Fruit fly (Drosophila melanogaster) whole organism, embryonic: ENCODE measurements around the gene CG12581.

Source experiments
- Antp ChIP-seq: fragments of 200-800 bp; sonication (Bioruptor generic); optimal IDR thresholded peaks from 3 replicates; lab custom pipeline; 2016; ENCODE audit warnings: missing biosample characterization, missing genetic modification characterization
- Asciz ChIP-seq: fragments of 200-800 bp; sonication (Bioruptor generic); optimal IDR thresholded peaks from 2 replicates; lab custom pipeline; 2017; ENCODE audit warnings: missing biosample characterization, mild to moderate bottlenecking, missing genetic modification characterization, missing genetic modification reagents
- B-H1 ChIP-seq: fragments of 200-800 bp; sonication (Bioruptor generic); IDR thresholded peaks from 3 replicates; pipeline ENCODE4 v1.3.6; 2022; ENCODE audit warnings: missing biosample characterization, missing genetic modification characterization
- BtbVII ChIP-seq: fragments of 200-800 bp; sonication (Bioruptor generic); optimal IDR thresholded peaks from 3 replicates; lab custom pipeline; 2017; ENCODE audit warnings: missing biosample characterization, mild to moderate bottlenecking, missing genetic modification characterization
- CG12155 ChIP-seq: fragments of 200-800 bp; sonication (Bioruptor generic); optimal IDR thresholded peaks from 3 replicates; lab custom pipeline; 2016; ENCODE audit warnings: missing biosample characterization, missing genetic modification characterization
- CG13775 ChIP-seq: fragments of 200-800 bp; sonication (Bioruptor generic); optimal IDR thresholded peaks from 3 replicates; lab custom pipeline; 2017; ENCODE audit warnings: missing biosample characterization, mild to moderate bottlenecking, missing genetic modification characterization
- CG15073 ChIP-seq: fragments of 200-800 bp; sonication (Bioruptor generic); optimal IDR thresholded peaks from 2 replicates; lab custom pipeline; 2016; ENCODE audit warnings: missing biosample characterization, missing genetic modification characterization
- CG16813 ChIP-seq: fragments of 200-800 bp; sonication (Bioruptor generic); IDR thresholded peaks from 3 replicates; pipeline ENCODE4 v1.3.6; 2022; ENCODE audit warnings: missing biosample characterization, missing genetic modification characterization; ENCODE audit not compliant: partially characterized antibody
- CG17328 ChIP-seq: fragments of 200-800 bp; sonication (Bioruptor generic); IDR thresholded peaks from 2 replicates; pipeline ENCODE4 v1.3.6; 2022; ENCODE audit warnings: missing biosample characterization, missing genetic modification characterization
- CG1792 ChIP-seq: fragments of 200-800 bp; sonication (Bioruptor generic); optimal IDR thresholded peaks from 2 replicates; lab custom pipeline; 2016; ENCODE audit warnings: missing biosample characterization, missing genetic modification characterization
- CG18262 ChIP-seq: fragments of 200-800 bp; optimal IDR thresholded peaks from 3 replicates; lab custom pipeline; 2019; ENCODE audit warnings: missing biosample characterization, mild to moderate bottlenecking, missing genetic modification characterization, moderate library complexity
- CG18599 ChIP-seq: fragments of 200-800 bp; sonication (Bioruptor generic); optimal IDR thresholded peaks from 3 replicates; lab custom pipeline; 2017; ENCODE audit warnings: missing biosample characterization, missing genetic modification characterization, mild to moderate bottlenecking, moderate library complexity, missing genetic modification reagents
- CG18619 ChIP-seq: fragments of 200-800 bp; sonication (Bioruptor generic); optimal IDR thresholded peaks from 3 replicates; lab custom pipeline; 2017; ENCODE audit warnings: missing biosample characterization, mild to moderate bottlenecking, missing genetic modification characterization
- CG4404 ChIP-seq: fragments of 200-800 bp; sonication (Bioruptor generic); IDR thresholded peaks from 2 replicates; pipeline ENCODE4 v1.3.6; 2022; ENCODE audit warnings: missing biosample characterization, missing genetic modification characterization
- CG6854 ChIP-seq: fragments of 200-800 bp; sonication (Bioruptor generic); optimal IDR thresholded peaks from 3 replicates; lab custom pipeline; 2017; ENCODE audit warnings: missing biosample characterization, mild to moderate bottlenecking, missing genetic modification characterization
- CG7839 ChIP-seq: fragments of 200-800 bp; sonication (Bioruptor generic); optimal IDR thresholded peaks from 3 replicates; lab custom pipeline; 2018; ENCODE audit warnings: missing biosample characterization, mild to moderate bottlenecking, missing genetic modification characterization, moderate library complexity
- CG9876 ChIP-seq: fragments of 200-800 bp; sonication (Bioruptor generic); optimal IDR thresholded peaks from 2 replicates; lab custom pipeline; 2016; ENCODE audit warnings: missing biosample characterization, missing genetic modification characterization
- Dad ChIP-seq: fragments of 200-800 bp; sonication (Bioruptor generic); optimal IDR thresholded peaks from 3 replicates; lab custom pipeline; 2016; ENCODE audit warnings: missing biosample characterization, missing genetic modification characterization
- Drgx ChIP-seq: fragments of 200-800 bp; sonication (Bioruptor generic); IDR thresholded peaks from 2 replicates; pipeline ENCODE4 v1.3.6; 2022; ENCODE audit warnings: missing biosample characterization, missing genetic modification characterization
- Fer1 ChIP-seq: fragments of 200-800 bp; sonication (Bioruptor generic); optimal IDR thresholded peaks from 2 replicates; lab custom pipeline; 2017; ENCODE audit warnings: missing biosample characterization, mild to moderate bottlenecking, missing genetic modification characterization
- Hey ChIP-seq: fragments of 200-800 bp; sonication (Bioruptor generic); optimal IDR thresholded peaks from 3 replicates; lab custom pipeline; 2018; ENCODE audit warnings: missing biosample characterization, mild to moderate bottlenecking, missing genetic modification characterization
- HmgZ ChIP-seq: fragments of 200-800 bp; sonication (Bioruptor generic); optimal IDR thresholded peaks from 2 replicates; lab custom pipeline; 2018; ENCODE audit warnings: missing biosample characterization, mild to moderate bottlenecking, missing genetic modification characterization
- Hr39 ChIP-seq: fragments of >200 bp; optimal IDR thresholded peaks from 2 replicates; lab custom pipeline; 2017
- Mes4 ChIP-seq: fragments of 200-800 bp; sonication (Bioruptor generic); optimal IDR thresholded peaks from 2 replicates; lab custom pipeline; 2016; ENCODE audit warnings: missing biosample characterization, missing genetic modification characterization
- Opbp ChIP-seq: fragments of 200-800 bp; sonication (Bioruptor generic); IDR thresholded peaks from 3 replicates; pipeline ENCODE4 v1.3.6; 2022; ENCODE audit warnings: missing biosample characterization, missing genetic modification characterization; ENCODE audit not compliant: partially characterized antibody
- Spps ChIP-seq: fragments of 200-800 bp; sonication (Bioruptor generic); optimal IDR thresholded peaks from 2 replicates; lab custom pipeline; 2018; ENCODE audit warnings: missing biosample characterization, mild to moderate bottlenecking, missing genetic modification characterization
- Stat92E ChIP-seq, 3 experiments: fragments of >200 bp in 2 of 3; fragments of 200-800 bp in 1 of 3; sonication (Bioruptor generic) in 1 of 3; optimal IDR thresholded peaks; 2 replicates each; lab custom pipeline; 2017 to 2019; ENCODE audit warnings: missing biosample characterization in 3 of 3, missing genetic modification characterization in 3 of 3, mild to moderate bottlenecking in 1 of 3, moderate library complexity in 1 of 3
- TFAM ChIP-seq: fragments of 200-800 bp; sonication (Bioruptor generic); optimal IDR thresholded peaks from 2 replicates; lab custom pipeline; 2017; ENCODE audit warnings: missing biosample characterization, missing genetic modification characterization, inconsistent platforms
- ac ChIP-seq: fragments of 200-800 bp; sonication (Bioruptor generic); optimal IDR thresholded peaks from 3 replicates; lab custom pipeline; 2017; ENCODE audit warnings: missing biosample characterization, mild to moderate bottlenecking, missing genetic modification characterization
- bowl ChIP-seq: fragments of 200-800 bp; sonication (Bioruptor generic); IDR thresholded peaks from 2 replicates; pipeline ENCODE4 v1.3.6; 2022; ENCODE audit warnings: missing biosample characterization, missing genetic modification characterization
- cas ChIP-seq: fragments of 200-800 bp; sonication (Bioruptor generic); IDR thresholded peaks from 2 replicates; pipeline ENCODE4 v1.3.6; 2022; ENCODE audit warnings: missing biosample characterization, missing genetic modification characterization
- ftz-f1 ChIP-seq: fragments of 200-800 bp; sonication (Bioruptor generic); optimal IDR thresholded peaks from 2 replicates; lab custom pipeline; 2016; ENCODE audit warnings: missing biosample characterization, missing genetic modification characterization
- gce ChIP-seq: fragments of 200-800 bp; sonication (Bioruptor generic); IDR thresholded peaks from 3 replicates; pipeline ENCODE4 v1.3.6; 2022; ENCODE audit warnings: missing biosample characterization, missing genetic modification characterization
- gcm ChIP-seq: fragments of 200-800 bp; sonication (Bioruptor generic); optimal IDR thresholded peaks from 2 replicates; lab custom pipeline; 2019; ENCODE audit warnings: missing biosample characterization, mild to moderate bottlenecking, missing genetic modification characterization, moderate library complexity
- gsb-n ChIP-seq: fragments of 200-800 bp; sonication (Bioruptor generic); optimal IDR thresholded peaks from 3 replicates; lab custom pipeline; 2018; ENCODE audit warnings: missing biosample characterization, mild to moderate bottlenecking, missing genetic modification characterization
- h ChIP-seq: fragments of >200 bp; optimal IDR thresholded peaks from 2 replicates; lab custom pipeline; 2017
- ham ChIP-seq: fragments of 200-800 bp; sonication (Bioruptor generic); IDR thresholded peaks from 2 replicates; pipeline ENCODE4 v1.3.6; 2022; ENCODE audit warnings: missing biosample characterization, missing genetic modification characterization
- hbn ChIP-seq: fragments of 200-800 bp; sonication (Bioruptor generic); IDR thresholded peaks from 2 replicates; pipeline ENCODE4 v1.3.6; 2022; ENCODE audit warnings: missing biosample characterization, missing genetic modification characterization; ENCODE audit not compliant: partially characterized antibody
- kni ChIP-seq: fragments of 200-800 bp; sonication (Bioruptor generic); optimal IDR thresholded peaks from 3 replicates; lab custom pipeline; 2017; ENCODE audit warnings: mild to moderate bottlenecking, missing biosample characterization, missing genetic modification reagents, missing genetic modification characterization
- mam ChIP-seq: fragments of 200-800 bp; sonication (Bioruptor generic); optimal IDR thresholded peaks from 3 replicates; lab custom pipeline; 2016; ENCODE audit warnings: missing biosample characterization, missing genetic modification characterization
- mirr ChIP-seq: fragments of 200-800 bp; sonication (Bioruptor generic); optimal IDR thresholded peaks from 3 replicates; lab custom pipeline; 2018; ENCODE audit warnings: missing biosample characterization, mild to moderate bottlenecking, missing genetic modification characterization
- onecut ChIP-seq: fragments of 200-800 bp; sonication (Bioruptor generic); IDR thresholded peaks from 2 replicates; pipeline ENCODE4 v1.3.6; 2022; ENCODE audit warnings: missing biosample characterization, missing genetic modification characterization
- pb ChIP-seq: fragments of 200-800 bp; sonication (Bioruptor generic); optimal IDR thresholded peaks from 3 replicates; lab custom pipeline; 2016; ENCODE audit warnings: missing biosample characterization, missing genetic modification characterization
- pros ChIP-seq: fragments of 200-800 bp; sonication (Bioruptor generic); optimal IDR thresholded peaks from 3 replicates; lab custom pipeline; 2019; ENCODE audit warnings: missing biosample characterization, mild to moderate bottlenecking, missing genetic modification characterization, moderate library complexity
- sens ChIP-seq: fragments of 200-800 bp; sonication (Bioruptor generic); peaks from one replicate; lab custom pipeline; 2016; ENCODE audit warnings: missing biosample characterization, missing genetic modification characterization
- slou ChIP-seq: fragments of 200-800 bp; sonication (Bioruptor generic); optimal IDR thresholded peaks from 3 replicates; lab custom pipeline; 2016; ENCODE audit warnings: missing biosample characterization, missing genetic modification characterization
- sqz ChIP-seq: fragments of 200-800 bp; sonication (Bioruptor generic); optimal IDR thresholded peaks from 3 replicates; lab custom pipeline; 2018; ENCODE audit warnings: missing biosample characterization, mild to moderate bottlenecking, missing genetic modification characterization
- trem ChIP-seq: fragments of 200-800 bp; optimal IDR thresholded peaks from 3 replicates; lab custom pipeline; 2019; ENCODE audit warnings: missing biosample characterization, mild to moderate bottlenecking, missing genetic modification characterization, moderate library complexity
- ttk ChIP-seq: fragments of 200-800 bp; sonication (Bioruptor generic); IDR thresholded peaks from 2 replicates; pipeline ENCODE4 v2.1.2; 2022; ENCODE audit warnings: missing biosample characterization, missing genetic modification characterization
- zen ChIP-seq: fragments of 200-800 bp; sonication (Bioruptor generic); optimal IDR thresholded peaks from 3 replicates; lab custom pipeline; 2018; ENCODE audit warnings: missing biosample characterization, mild to moderate bottlenecking, missing genetic modification characterization, moderate library complexity

Gene CG12581

dm6 chr3R:4215264-4215993, 41.0 kb downstream of the CG12581 start, which contains the start of gene CG14636 (continued):
- TF ChIP-seq CG1792 (peak; percentile 37), gsb-n (tag; lab: Kevin White, UChicago) (no peak), B-H1 (GFP tag; lab: Robert Waterston, UW) (peak; percentile 60), CG12155 (GFP tag; lab: Kevin White, UChicago) (peak; percentile 54), CG18619 (GFP tag; lab: Kevin White, UChicago) (peak; percentile 62), ftz-f1 (peak; percentile 38), bowl (GFP tag; lab: Robert Waterston, UW) (no peak), h (lab: Kevin White, UChicago) (no peak), mam (GFP tag; lab: Kevin White, UChicago) (peak; percentile 73), trem (tag; lab: Kevin White, UChicago) (no peak), gcm (GFP tag; lab: Kevin White, UChicago) (peak; percentile 12), Opbp (GFP tag; lab: Robert Waterston, UW) (no peak), Mes4 (GFP tag; lab: Kevin White, UChicago) (peak; percentile 39), CG15073 (GFP tag; lab: Kevin White, UChicago) (no peak), onecut (GFP tag; lab: Robert Waterston, UW) (peak; percentile 56), pros (GFP tag; lab: Kevin White, UChicago) (peak; percentile 12), pb (GFP tag; lab: Kevin White, UChicago) (peak; percentile 69), CG17328 (GFP tag; lab: Robert Waterston, UW) (peak; percentile 54), mirr (GFP tag; lab: Kevin White, UChicago) (peak; percentile 51), Fer1 (GFP tag; lab: Kevin White, UChicago) (peak; percentile 84), CG4404 (GFP tag; lab: Robert Waterston, UW) (peak; percentile 46; the same call in 1 of the 2 replicates), ac (no peak), hbn (GFP tag; lab: Robert Waterston, UW) (no peak), Stat92E (GFP tag; optimal IDR thresholded peaks at IDR 0.05; lab: Kevin White, UChicago) (no peak), HmgZ (peak; percentile 79), CG6854 (GFP tag; lab: Kevin White, UChicago) (peak; percentile 75), CG7839 (tag; lab: Kevin White, UChicago) (peak; percentile 78), CG9876 (GFP tag; lab: Kevin White, UChicago) (peak; percentile 49), gce (peak; percentile 13; the same call in 1 of the 3 replicates), zen (no peak), CG13775 (GFP tag; lab: Kevin White, UChicago) (peak; percentile 51), BtbVII (GFP tag; lab: Kevin White, UChicago) (peak; percentile 72), cas (GFP tag; lab: Robert Waterston, UW) (0 out of 2 replicates have a peak, but pooled peaks have one; percentile 39), CG18599 (GFP tag; lab: Kevin White, UChicago) (peak; percentile 83), ham (peak; percentile 27; the same call in 1 of the 2 replicates), TFAM (no peak), CG18262 (tag; lab: Kevin White, UChicago) (peak; percentile 21), Spps (tag; lab: Kevin White, UChicago) (no peak), slou (GFP tag; lab: Kevin White, UChicago) (peak; percentile 35), Hr39 (lab: Kevin White, UChicago) (no peak), Hey (tag; lab: Kevin White, UChicago) (no peak), ttk (GFP tag; lab: Robert Waterston, UW) (peak; percentile 65), sens (peak; percentile 77), Asciz (GFP tag; lab: Kevin White, UChicago) (peak; percentile 41), Antp (peak; percentile 80), Drgx (GFP tag; lab: Robert Waterston, UW) (peak; percentile 83), CG16813 (GFP tag; lab: Robert Waterston, UW) (no peak), Dad (GFP tag; lab: Kevin White, UChicago) (peak; percentile 39), kni (GFP tag; lab: Kevin White, UChicago) (no peak), sqz (GFP tag; lab: Kevin White, UChicago) (peak; percentile 28)
